Fruit fly (Drosophila melanogaster) whole organism, adult: ENCODE results near the gene shi.

Experiments
- CG1620 ChIP-seq: fragments of 200-800 bp; sonication (Bioruptor generic); optimal IDR thresholded peaks from 2 replicates; lab custom pipeline; 2016; ENCODE audit warnings: missing biosample characterization, missing genetic modification characterization
- CG5204 ChIP-seq: fragments of 200-800 bp; sonication (Bioruptor generic); optimal IDR thresholded peaks from 2 replicates; lab custom pipeline; 2016; ENCODE audit warnings: missing biosample characterization, missing genetic modification characterization
- CG7045 ChIP-seq: fragments of 200-800 bp; sonication (Bioruptor generic); optimal IDR thresholded peaks from 2 replicates; lab custom pipeline; 2017; ENCODE audit warnings: missing biosample characterization, mild to moderate bottlenecking, missing genetic modification characterization
- Hr96 ChIP-seq: fragments of 200-800 bp; sonication (Bioruptor generic); optimal IDR thresholded peaks from 2 replicates; lab custom pipeline; 2016; ENCODE audit warnings: missing biosample characterization, missing genetic modification characterization
- Mnt ChIP-seq: fragments of 200-800 bp; sonication (Bioruptor generic); optimal IDR thresholded peaks from 2 replicates; lab custom pipeline; 2016; ENCODE audit warnings: missing biosample characterization, mild to moderate bottlenecking, missing genetic modification characterization
- bab1 ChIP-seq: fragments of 200-800 bp; sonication (Bioruptor generic); optimal IDR thresholded peaks from 3 replicates; lab custom pipeline; 2019; ENCODE audit warnings: missing biosample characterization, mild to moderate bottlenecking, missing genetic modification characterization, moderate library complexity
- cnc ChIP-seq, 2 experiments: fragments of >200 bp; optimal IDR thresholded peaks; 2 replicates each; lab custom pipeline; 2017
- kay ChIP-seq: fragments of 200-800 bp; sonication (Bioruptor generic); peaks from one replicate; lab custom pipeline; 2016; ENCODE audit warnings: missing biosample characterization, missing genetic modification characterization, borderline replicate concordance
- toe ChIP-seq: fragments of 200-800 bp; sonication (Bioruptor generic); optimal IDR thresholded peaks from 2 replicates; lab custom pipeline; 2016; ENCODE audit warnings: missing biosample characterization, missing genetic modification characterization

dm6 chrX:15852815-15853542 is 38.9 kb upstream of the shi start, which contains the start of the genes UBL3 and CG15914:
- no peak for TF ChIP-seq CG5204 (GFP tag; lab: Kevin White, UChicago)
- no peak for TF ChIP-seq toe (GFP tag; lab: Kevin White, UChicago)
- peak; percentile 70 for TF ChIP-seq Mnt (GFP tag; lab: Kevin White, UChicago)
- no peak for TF ChIP-seq cnc (optimal IDR thresholded peaks at IDR 0.05; lab: Kevin White, UChicago)
- TF ChIP-seq bab1 (GFP tag; lab: Kevin White, UChicago), result peak; percentile 45
- peak; percentile 48 for TF ChIP-seq CG1620 (GFP tag; lab: Kevin White, UChicago)
- TF ChIP-seq kay (GFP tag; lab: Kevin White, UChicago), result peak; percentile 25
- no peak for TF ChIP-seq Hr96 (GFP tag; lab: Kevin White, UChicago)
- no peak for TF ChIP-seq CG7045 (GFP tag; lab: Kevin White, UChicago)
